Fruit fly (Drosophila melanogaster): ENCODE data around the gene Mst84B.

The Mst84B gene

dm6 chr3R:7075712-7076183 is 13.8 kb downstream of the Mst84B start (continued):
- TF ChIP-seq CG15514 (GFP tag; optimal IDR thresholded peaks at IDR 0.05) (peak; percentile 81), Mes4 (GFP tag; optimal IDR thresholded peaks at IDR 0.05) (peak; percentile 86), CG2875 (GFP tag; optimal IDR thresholded peaks at IDR 0.05) (peak; percentile 75), dm (GFP tag; optimal IDR thresholded peaks at IDR 0.05) (peak; percentile 82), scrt (GFP tag; optimal IDR thresholded peaks at IDR 0.05) (peak; percentile 83), lola (GFP tag; optimal IDR thresholded peaks at IDR 0.05) (peak in 1 of 3 experiments; percentile 80), Dek (tag; optimal IDR thresholded peaks at IDR 0.05) (peak; percentile 88), C15 (GFP tag; IDR thresholded peaks at IDR 0.05) (no peak), CG2116 (GFP tag; optimal IDR thresholded peaks at IDR 0.05) (peak; percentile 64), CG6254 (GFP tag; optimal IDR thresholded peaks at IDR 0.05) (peak; percentile 80), CG16815 (GFP tag; optimal IDR thresholded peaks at IDR 0.05) (peak; percentile 78), CG10431 (GFP tag; optimal IDR thresholded peaks at IDR 0.05) (peak; percentile 20), Fer3 (tag; optimal IDR thresholded peaks at IDR 0.05) (peak; percentile 91), Neu2 (GFP tag; optimal IDR thresholded peaks at IDR 0.05; ENCODE audit: borderline replicate concordance) (peak; percentile 79), Sox102F (GFP tag; optimal IDR thresholded peaks at IDR 0.05) (peak; percentile 91), CG10462 (GFP tag; optimal IDR thresholded peaks at IDR 0.05) (peak; percentile 76), CG7839 (tag; optimal IDR thresholded peaks at IDR 0.05) (peak; percentile 93), jigr1 (GFP tag; IDR thresholded peaks at IDR 0.05) (no peak), bsh (GFP tag; optimal IDR thresholded peaks at IDR 0.05) (peak; percentile 63 to 93), CG7745 (tag; optimal IDR thresholded peaks at IDR 0.05) (peak; percentile 30), CG12219 (GFP tag; optimal IDR thresholded peaks at IDR 0.05) (peak; percentile 90), tap (tag; optimal IDR thresholded peaks at IDR 0.05) (peak; percentile 90), CG31224 (GFP tag; IDR thresholded peaks at IDR 0.05) (no peak), her (GFP tag; optimal IDR thresholded peaks at IDR 0.05) (peak; percentile 85), CG3065 (GFP tag; optimal IDR thresholded peaks at IDR 0.05) (peak; percentile 42), CG32772 (GFP tag; IDR thresholded peaks at IDR 0.05) (no peak), Gug (GFP tag; IDR thresholded peaks at IDR 0.05) (peak; percentile 86), Dip2 (GFP tag; IDR thresholded peaks at IDR 0.05) (no peak), Hr78 (GFP tag; optimal IDR thresholded peaks at IDR 0.05) (peak in 1 of 2 experiments; percentile 78), CG14441 (GFP tag; IDR thresholded peaks at IDR 0.05) (no peak), CG31388 (GFP tag; optimal IDR thresholded peaks at IDR 0.05) (peak; percentile 70), ap (GFP tag; IDR thresholded peaks at IDR 0.05) (no peak), Ets65A (GFP tag) (peak; percentile 99), wor (GFP tag; IDR thresholded peaks at IDR 0.05) (no peak), ci (GFP tag; IDR thresholded peaks at IDR 0.05) (no peak), CG15601 (tag; optimal IDR thresholded peaks at IDR 0.05) (peak; percentile 76), CG2202 (tag; optimal IDR thresholded peaks at IDR 0.05) (peak; percentile 67), CG9727 (GFP tag; optimal IDR thresholded peaks at IDR 0.05) (peak; percentile 92), Atf6 (GFP tag; IDR thresholded peaks at IDR 0.05) (no peak), CG7357 (GFP tag; IDR thresholded peaks at IDR 0.05) (peak; percentile 59; the same call in 2 of the 3 replicates), eve (GFP tag; optimal IDR thresholded peaks at IDR 0.05) (no peak), dimm (GFP tag; IDR thresholded peaks at IDR 0.05) (no peak), lilli (GFP tag; optimal IDR thresholded peaks at IDR 0.05) (peak; percentile 94), sug (tag; optimal IDR thresholded peaks at IDR 0.05) (peak; percentile 85), Lhr (GFP tag; optimal IDR thresholded peaks at IDR 0.05) (peak; percentile 56), Hmr (GFP tag; optimal IDR thresholded peaks at IDR 0.05) (peak; percentile 92), Atf3 (GFP tag; optimal IDR thresholded peaks at IDR 0.05) (peak; percentile 81), CG9817 (tag; optimal IDR thresholded peaks at IDR 0.05) (peak; percentile 78), CG7786 (GFP tag; optimal IDR thresholded peaks at IDR 0.05) (peak; percentile 92), Deaf1 (tag; optimal IDR thresholded peaks at IDR 0.05) (peak; percentile 66)

Data from whole organism, embryonic.